Fruit fly (Drosophila melanogaster): ENCODE data around the gene Polr3F.

DNA sequence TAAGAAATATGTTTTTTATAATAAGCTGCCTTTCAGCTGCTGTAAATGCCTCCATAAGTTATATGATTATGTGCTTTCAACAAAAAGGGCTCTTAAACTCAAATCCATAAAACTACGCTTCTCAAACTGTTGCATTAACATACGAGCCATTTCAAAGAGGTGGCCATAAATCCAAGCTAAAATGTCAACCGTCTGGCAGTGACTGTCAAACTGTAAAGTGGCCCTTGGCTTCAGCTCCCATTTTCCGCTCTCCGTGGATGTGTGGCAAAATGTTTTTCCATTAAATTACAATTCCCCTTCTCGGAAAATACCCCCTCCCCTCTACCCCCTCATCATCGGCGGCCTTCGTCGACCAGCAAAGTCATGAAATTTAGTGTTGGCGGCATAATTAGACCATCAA lies 24.5 kb downstream of the Polr3F start:
- TF ChIP-seq rgr (GFP tag; optimal IDR thresholded peaks at IDR 0.05) (no peak), brk (GFP tag; optimal IDR thresholded peaks at IDR 0.05) (no peak)

Data from whole organism, wandering third instar larva.